Worm (Caenorhabditis elegans) whole organism, young adult: ENCODE results near the gene cku-70.

Experiments used
- B0035.1 ChIP-seq: sonication (generic microtip); optimal IDR thresholded peaks from 2 replicates; lab custom pipeline; 2016; ENCODE audit warnings: missing genetic modification characterization, mild to moderate bottlenecking, missing compliant biosample characterization, missing genotype, missing genetic modification reagents
- B0336.3 ChIP-seq: fragments of 200-800 bp; sonication (Bioruptor generic); IDR thresholded peaks from 2 replicates; pipeline ENCODE4 v1.3.6; 2022; ENCODE audit warnings: missing genetic modification characterization, missing compliant biosample characterization
- C06A6.2 ChIP-seq: fragments of 200-800 bp; sonication (Bioruptor generic); conservative IDR thresholded peaks from 2 replicates; pipeline ENCODE4 v1.3.6; 2022; ENCODE audit warnings: missing genetic modification characterization, missing compliant biosample characterization
- C17E4.6 ChIP-seq: fragments of 200-800 bp; sonication (Bioruptor generic); IDR thresholded peaks from 2 replicates; pipeline ENCODE4 v1.3.6; 2022; ENCODE audit warnings: missing genetic modification reagents, missing genetic modification characterization, missing compliant biosample characterization
- F23B12.7 ChIP-seq: sonication (generic microtip); optimal IDR thresholded peaks from 2 replicates; lab custom pipeline; 2017; ENCODE audit warnings: missing genetic modification characterization, mild to moderate bottlenecking, missing compliant biosample characterization, antibody characterized with exemption, moderate library complexity; ENCODE audit not compliant: insufficient read depth
- F37B4.10 ChIP-seq: fragments of 200-800 bp; sonication (Bioruptor generic); IDR thresholded peaks from 2 replicates; pipeline ENCODE4 v1.3.6; 2022; ENCODE audit warnings: missing genetic modification characterization, missing compliant biosample characterization
- F49E8.2 ChIP-seq: sonication (generic microtip); optimal IDR thresholded peaks from 3 replicates; lab custom pipeline; 2017; ENCODE audit warnings: missing genetic modification characterization, mild to moderate bottlenecking, missing compliant biosample characterization, antibody characterized with exemption, moderate library complexity; ENCODE audit not compliant: insufficient read depth
- K11D2.4 ChIP-seq: fragments of 200-800 bp; sonication (Bioruptor generic); IDR thresholded peaks from 2 replicates; pipeline ENCODE4 v1.3.6; 2022; ENCODE audit warnings: missing genetic modification reagents, missing genetic modification characterization, missing compliant biosample characterization
- K12H6.12 ChIP-seq: fragments of 200-800 bp; sonication (Bioruptor generic); optimal IDR thresholded peaks from 2 replicates; lab custom pipeline; 2018; ENCODE audit warnings: mild to moderate bottlenecking, missing genetic modification characterization, missing compliant biosample characterization
- Y53F4B.3 ChIP-seq: fragments of 200-800 bp; sonication (Bioruptor generic); IDR thresholded peaks from 2 replicates; pipeline ENCODE4 v1.3.6; 2022; ENCODE audit warnings: missing genetic modification reagents, missing genetic modification characterization, missing compliant biosample characterization
- Y53G8AR.9 ChIP-seq: fragments of 200-800 bp; sonication (Bioruptor generic); conservative IDR thresholded peaks from 2 replicates; pipeline ENCODE4 v1.3.6; 2022; ENCODE audit warnings: missing genetic modification reagents, missing genetic modification characterization, missing compliant biosample characterization
- ZK185.1 ChIP-seq: sonication (generic microtip); optimal IDR thresholded peaks from 2 replicates; lab custom pipeline; 2016; ENCODE audit warnings: mild to moderate bottlenecking, missing genetic modification characterization, missing compliant biosample characterization; ENCODE audit not compliant: poor library complexity, severe bottlenecking
- akir-1 ChIP-seq: fragments of 200-800 bp; sonication (Bioruptor generic); optimal IDR thresholded peaks from 2 replicates; lab custom pipeline; 2018; ENCODE audit warnings: mild to moderate bottlenecking, missing genetic modification characterization, moderate library complexity, missing compliant biosample characterization
- attf-5 ChIP-seq: fragments of 200-800 bp; sonication (Bioruptor generic); optimal IDR thresholded peaks from 2 replicates; lab custom pipeline; 2018; ENCODE audit warnings: mild to moderate bottlenecking, missing genetic modification characterization, missing compliant biosample characterization
- cebp-1 ChIP-seq, 2 experiments: fragments of 200-800 bp in 1 of 2; sonication (Bioruptor generic) in 1 of 2; sonication (generic microtip) in 1 of 2; IDR thresholded peaks in 1 of 2; optimal IDR thresholded peaks in 1 of 2; 2 replicates each; pipeline versions ENCODE4 v1.3.6 to Lab custom; 2017 to 2022; ENCODE audit warnings: missing compliant biosample characterization in 2 of 2, missing genetic modification characterization in 2 of 2, mild to moderate bottlenecking in 1 of 2, missing genetic modification reagents in 1 of 2, moderate library complexity in 1 of 2
- ceh-100 ChIP-seq: fragments of 200-800 bp; sonication (Bioruptor generic); IDR thresholded peaks from 2 replicates; pipeline ENCODE4 v1.3.6; 2022; ENCODE audit warnings: missing genetic modification reagents, missing genetic modification characterization, missing compliant biosample characterization
- ceh-27 ChIP-seq: fragments of 200-800 bp; sonication (Bioruptor generic); optimal IDR thresholded peaks from 2 replicates; lab custom pipeline; 2018; ENCODE audit warnings: mild to moderate bottlenecking, missing genetic modification characterization, moderate library complexity, missing compliant biosample characterization
- chd-7 ChIP-seq: sonication (generic microtip); optimal IDR thresholded peaks from 2 replicates; lab custom pipeline; 2016; ENCODE audit warnings: mild to moderate bottlenecking, missing genetic modification characterization, moderate library complexity, missing compliant biosample characterization
- egrh-3 ChIP-seq: fragments of 200-800 bp; sonication (Bioruptor generic); IDR thresholded peaks from 2 replicates; pipeline ENCODE4 v1.3.6; 2022; ENCODE audit warnings: missing genetic modification reagents, missing genetic modification characterization, missing compliant biosample characterization
- ekl-4 ChIP-seq: fragments of 200-800 bp; sonication (Bioruptor generic); IDR thresholded peaks from 2 replicates; pipeline ENCODE4 v1.3.6; 2022; ENCODE audit warnings: missing genetic modification reagents, missing genetic modification characterization, missing compliant biosample characterization
- gei-17 ChIP-seq: fragments of 200-800 bp; sonication (Bioruptor generic); optimal IDR thresholded peaks from 2 replicates; lab custom pipeline; 2018; ENCODE audit warnings: mild to moderate bottlenecking, missing genetic modification characterization, missing compliant biosample characterization
- hlh-26 ChIP-seq: fragments of 200-800 bp; sonication (Bioruptor generic); conservative IDR thresholded peaks from 2 replicates; pipeline ENCODE4 v1.3.6; 2022; ENCODE audit warnings: missing genetic modification reagents, missing genetic modification characterization, missing compliant biosample characterization
- hmg-1.2 ChIP-seq: fragments of 200-800 bp; sonication (Bioruptor generic); IDR thresholded peaks from 2 replicates; pipeline ENCODE4 v1.3.6; 2022; ENCODE audit warnings: missing genetic modification reagents, missing genetic modification characterization, missing compliant biosample characterization
- hrde-1 ChIP-seq: sonication (generic microtip); optimal IDR thresholded peaks from 2 replicates; lab custom pipeline; 2016; ENCODE audit warnings: missing genetic modification characterization, mild to moderate bottlenecking, missing compliant biosample characterization, moderate library complexity, missing genotype, missing genetic modification reagents, borderline replicate concordance
- hsf-1 ChIP-seq: fragments of 200-800 bp; sonication (Bioruptor generic); IDR thresholded peaks from 2 replicates; pipeline ENCODE4 v1.3.6; 2022; ENCODE audit warnings: missing genetic modification reagents, missing genetic modification characterization, missing compliant biosample characterization
- let-607 ChIP-seq, 2 experiments: fragments of 200-800 bp in 1 of 2; sonication (Bioruptor generic) in 1 of 2; sonication (generic microtip) in 1 of 2; optimal IDR thresholded peaks; 2 replicates each; lab custom pipeline; 2016 to 2018; ENCODE audit warnings: mild to moderate bottlenecking in 2 of 2, missing compliant biosample characterization in 2 of 2, missing genetic modification characterization in 2 of 2, moderate library complexity in 2 of 2, missing genotype in 1 of 2
- lin-40 ChIP-seq: sonication (generic microtip); optimal IDR thresholded peaks from 2 replicates; lab custom pipeline; 2016; ENCODE audit warnings: missing genetic modification characterization, mild to moderate bottlenecking, missing compliant biosample characterization, missing genotype, missing genetic modification reagents
- lsl-1 ChIP-seq: fragments of 200-800 bp; sonication (Bioruptor generic); optimal IDR thresholded peaks from 2 replicates; lab custom pipeline; 2018; ENCODE audit warnings: mild to moderate bottlenecking, missing genetic modification characterization, moderate library complexity, missing compliant biosample characterization
- madf-10 ChIP-seq: sonication (generic microtip); optimal IDR thresholded peaks from 2 replicates; lab custom pipeline; 2016; ENCODE audit warnings: mild to moderate bottlenecking, missing genetic modification characterization, missing compliant biosample characterization
- madf-3 ChIP-seq: fragments of 200-800 bp; sonication (Bioruptor generic); IDR thresholded peaks from 2 replicates; pipeline ENCODE4 v1.3.6; 2022; ENCODE audit warnings: missing genetic modification reagents, missing genetic modification characterization, missing compliant biosample characterization
- madf-6 ChIP-seq: fragments of 200-800 bp; sonication (Bioruptor generic); IDR thresholded peaks from 2 replicates; pipeline ENCODE4 v1.3.6; 2022; ENCODE audit warnings: missing genetic modification reagents, missing genetic modification characterization, missing compliant biosample characterization
- mcd-1 ChIP-seq: fragments of 200-800 bp; sonication (Bioruptor generic); IDR thresholded peaks from 2 replicates; pipeline ENCODE4 v1.3.6; 2022; ENCODE audit warnings: missing genetic modification reagents, missing genetic modification characterization, missing compliant biosample characterization
- nfya-1 ChIP-seq: sonication (generic microtip); optimal IDR thresholded peaks from 2 replicates; lab custom pipeline; 2017; ENCODE audit warnings: antibody characterized with exemption, missing compliant biosample characterization, missing genetic modification characterization, borderline replicate concordance; ENCODE audit not compliant: insufficient read depth
- nfya-2 ChIP-seq: fragments of 200-800 bp; sonication (Bioruptor generic); IDR thresholded peaks from 2 replicates; pipeline ENCODE4 v1.3.6; 2022; ENCODE audit warnings: missing genetic modification reagents, missing genetic modification characterization, missing compliant biosample characterization
- repo-1 ChIP-seq: sonication (generic microtip); optimal IDR thresholded peaks from 2 replicates; lab custom pipeline; 2017; ENCODE audit warnings: mild to moderate bottlenecking, missing genetic modification characterization, missing compliant biosample characterization
- sdz-38 ChIP-seq: sonication (generic microtip); optimal IDR thresholded peaks from 2 replicates; lab custom pipeline; 2016; ENCODE audit warnings: missing genotype, missing genetic modification characterization, missing compliant biosample characterization
- sea-2 ChIP-seq: fragments of 200-800 bp; sonication (Bioruptor generic); IDR thresholded peaks from 2 replicates; pipeline ENCODE4 v1.3.6; 2022; ENCODE audit warnings: missing genetic modification characterization, missing compliant biosample characterization
- snpc-3.4 ChIP-seq: sonication (generic microtip); optimal IDR thresholded peaks from 2 replicates; lab custom pipeline; 2017; ENCODE audit warnings: missing genetic modification characterization, mild to moderate bottlenecking, missing compliant biosample characterization, antibody characterized with exemption, moderate library complexity, missing genotype, missing genetic modification reagents
- snpc-4 ChIP-seq, 5 experiments: fragments of 150-350 bp in 1 of 5; sonication (generic microtip) in 4 of 5; optimal IDR thresholded peaks; 2 replicates each; lab custom pipeline; 2014 to 2018; ENCODE audit warnings: missing genetic modification characterization in 5 of 5, missing biosample characterization in 3 of 5, antibody characterized with exemption in 2 of 5, mild to moderate bottlenecking in 2 of 5, missing compliant biosample characterization in 2 of 5, missing genotype in 2 of 5, moderate library complexity in 2 of 5, missing genetic modification reagents in 1 of 5
- unc-62 ChIP-seq: fragments of 150-350 bp; optimal IDR thresholded peaks from 2 replicates; lab custom pipeline; 2014; ENCODE audit warnings: missing biosample characterization, missing genetic modification reagents, missing genetic modification characterization
- ztf-18 ChIP-seq: sonication (generic microtip); optimal IDR thresholded peaks from 2 replicates; lab custom pipeline; 2016; ENCODE audit warnings: missing genotype, mild to moderate bottlenecking, missing genetic modification characterization, missing compliant biosample characterization
- ztf-25 ChIP-seq: fragments of 200-800 bp; sonication (Bioruptor generic); IDR thresholded peaks from 2 replicates; pipeline ENCODE4 v1.3.6; 2022; ENCODE audit warnings: missing genetic modification reagents, missing genetic modification characterization, missing compliant biosample characterization
- ztf-26 ChIP-seq: sonication (generic microtip); optimal IDR thresholded peaks from 2 replicates; lab custom pipeline; 2017; ENCODE audit warnings: missing genetic modification characterization, missing compliant biosample characterization
- ztf-6 ChIP-seq: fragments of 200-800 bp; sonication (Bioruptor generic); IDR thresholded peaks from 2 replicates; pipeline ENCODE4 v1.3.6; 2022; ENCODE audit warnings: missing genetic modification reagents, missing genetic modification characterization, missing compliant biosample characterization

The cku-70 gene

ce11 chrIII:11110756-11111155, 43.9 kb upstream of the cku-70 start (continued):
- TF ChIP-seq K11D2.4 (GFP tag; lab: Robert Waterston, UW) (peak; percentile 66), hsf-1 (GFP tag; lab: Robert Waterston, UW) (0 out of 2 replicates have a peak, but pooled peaks have one; percentile 16), B0035.1 (tag; lab: Kevin White, UChicago) (no peak), ZK185.1 (peak; percentile 60), cebp-1 (GFP tag; IDR thresholded peaks at IDR 0.05; lab: Robert Waterston, UW) (no peak), cebp-1 (tag; optimal IDR thresholded peaks at IDR 0.05; lab: Kevin White, UChicago) (peak; percentile 68), nfya-1 (tag; lab: Kevin White, UChicago) (no peak), C17E4.6 (GFP tag; lab: Robert Waterston, UW) (0 out of 2 replicates have a peak, but pooled peaks have one; percentile 25), F23B12.7 (peak; percentile 48), madf-3 (GFP tag; lab: Robert Waterston, UW) (0 out of 2 replicates have a peak, but pooled peaks have one; percentile 56), sea-2 (GFP tag; lab: Robert Waterston, UW) (no peak), hlh-26 (GFP tag; lab: Robert Waterston, UW) (no peak), ztf-6 (no peak), unc-62 (no peak), ztf-25 (GFP tag; lab: Robert Waterston, UW) (no peak), F49E8.2 (peak; percentile 6), K12H6.12 (tag; lab: Kevin White, UChicago) (peak; percentile 54), repo-1 (tag; lab: Kevin White, UChicago) (peak; percentile 36), ztf-26 (tag; lab: Kevin White, UChicago) (peak; percentile 63), F37B4.10 (GFP tag; lab: Robert Waterston, UW) (0 out of 2 replicates have a peak, but pooled peaks have one; percentile 56), ekl-4 (peak; percentile 71), snpc-3.4 (tag; lab: Kevin White, UChicago) (no peak), attf-5 (GFP tag; lab: Kevin White, UChicago) (peak; percentile 61), madf-6 (peak; percentile 63)
- TF ChIP-seq, all 124 proteins: peak for 39

DNA sequence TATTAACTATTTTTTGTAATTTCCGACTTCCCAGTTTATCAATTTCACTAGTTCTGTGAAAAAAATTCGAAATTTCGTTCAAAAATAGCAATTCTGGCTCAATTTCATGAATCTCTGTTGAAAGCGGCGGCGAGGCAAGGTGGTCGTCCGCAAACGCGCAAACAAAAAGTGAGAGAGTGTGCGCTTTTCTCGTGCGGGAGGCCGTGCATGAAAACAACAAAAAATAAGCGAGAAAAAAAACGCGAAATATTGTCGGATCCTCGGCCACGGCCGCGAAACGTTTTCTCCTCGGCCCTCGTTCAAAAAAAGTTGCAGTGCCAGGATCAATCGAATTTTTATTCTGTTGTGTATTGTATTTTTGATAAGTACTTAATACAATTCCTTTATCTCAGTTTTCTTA, 41.9 kb upstream of the cku-70 start:
- TF ChIP-seq hmg-1.2 (GFP tag; lab: Robert Waterston, UW) (peak; percentile 55), let-607 (tag; optimal IDR thresholded peaks at IDR 0.05; lab: Kevin White, UChicago) (peak in 1 of 2 experiments; percentile 5), ceh-100 (GFP tag; lab: Robert Waterston, UW) (peak; percentile 83), sea-2 (GFP tag; lab: Robert Waterston, UW) (no peak), egrh-3 (GFP tag; lab: Robert Waterston, UW) (peak; percentile 42), madf-10 (tag; lab: Kevin White, UChicago) (peak; percentile 9), chd-7 (tag; lab: Kevin White, UChicago) (no peak), B0336.3 (GFP tag; lab: Robert Waterston, UW) (0 out of 2 replicates have a peak, but pooled peaks have one; percentile 29), ceh-27 (GFP tag; lab: Kevin White, UChicago) (peak; percentile 51), cebp-1 (GFP tag; IDR thresholded peaks at IDR 0.05; lab: Robert Waterston, UW) (no peak), cebp-1 (tag; optimal IDR thresholded peaks at IDR 0.05; lab: Kevin White, UChicago) (peak; percentile 71), ztf-18 (tag; lab: Kevin White, UChicago) (peak; percentile 92), akir-1 (GFP tag; lab: Kevin White, UChicago) (no peak), hrde-1 (tag; lab: Kevin White, UChicago) (no peak), nfya-2 (GFP tag; lab: Robert Waterston, UW) (no peak), lsl-1 (GFP tag; lab: Kevin White, UChicago) (peak; percentile 22), snpc-4 (GFP tag; optimal IDR thresholded peaks at IDR 0.05; lab: Kevin White, UChicago) (no peak), snpc-4 (tag; optimal IDR thresholded peaks at IDR 0.05; lab: Kevin White, UChicago) (peak in 3 of 4 experiments; percentile 22 to 42 (median 33)), C06A6.2 (GFP tag; lab: Robert Waterston, UW) (0 out of 2 replicates have a peak, but pooled peaks have one; percentile 45), Y53F4B.3 (GFP tag; lab: Robert Waterston, UW) (no peak), K11D2.4 (GFP tag; lab: Robert Waterston, UW) (peak; percentile 81), ekl-4 (0 out of 2 replicates have a peak, but pooled peaks have one; percentile 38), sdz-38 (tag; lab: Kevin White, UChicago) (no peak), gei-17 (GFP tag; lab: Kevin White, UChicago) (no peak), mcd-1 (GFP tag; lab: Robert Waterston, UW) (peak; percentile 89), Y53G8AR.9 (peak; percentile 59; the same call in 1 of the 2 replicates), lin-40 (tag; lab: Kevin White, UChicago) (peak; percentile 49)
